Fruit fly (Drosophila melanogaster) whole organism, embryonic: ENCODE measurements around the gene CG15550.

Source experiments
- CG17568 ChIP-seq: fragments of 200-800 bp; sonication (Bioruptor generic); optimal IDR thresholded peaks from 2 replicates; lab custom pipeline; 2018; ENCODE audit warnings: missing biosample characterization, mild to moderate bottlenecking, missing genetic modification characterization, moderate library complexity
- CG31441 ChIP-seq: fragments of 200-800 bp; sonication (Bioruptor generic); IDR thresholded peaks from 2 replicates; pipeline ENCODE4 v1.3.6; 2022; ENCODE audit warnings: missing biosample characterization, missing genetic modification characterization
- CG33557 ChIP-seq: fragments of 200-800 bp; sonication (Bioruptor generic); optimal IDR thresholded peaks from 2 replicates; lab custom pipeline; 2019; ENCODE audit warnings: missing biosample characterization, mild to moderate bottlenecking, missing genetic modification characterization, moderate library complexity
- CG9727 ChIP-seq: fragments of 200-800 bp; sonication (Bioruptor generic); optimal IDR thresholded peaks from 3 replicates; lab custom pipeline; 2017; ENCODE audit warnings: missing biosample characterization, mild to moderate bottlenecking, missing genetic modification characterization
- CG9932 ChIP-seq: fragments of 200-800 bp; sonication (Bioruptor generic); IDR thresholded peaks from 2 replicates; pipeline ENCODE4 v1.3.6; 2022; ENCODE audit warnings: missing biosample characterization, missing genetic modification characterization
- CHES-1-like ChIP-seq: fragments of 200-800 bp; sonication (Bioruptor generic); optimal IDR thresholded peaks from 2 replicates; lab custom pipeline; 2016; ENCODE audit warnings: missing biosample characterization, missing genetic modification characterization
- Dip3 ChIP-seq: fragments of 200-800 bp; sonication (Bioruptor generic); optimal IDR thresholded peaks from 3 replicates; lab custom pipeline; 2016; ENCODE audit warnings: missing biosample characterization, missing genetic modification characterization
- Sry-β ChIP-seq: fragments of 200-800 bp; sonication (Bioruptor generic); optimal IDR thresholded peaks from 2 replicates; lab custom pipeline; 2018; ENCODE audit warnings: missing biosample characterization, mild to moderate bottlenecking, missing genetic modification characterization, moderate library complexity
- jumu ChIP-seq: fragments of 200-800 bp; sonication (Bioruptor generic); optimal IDR thresholded peaks from 3 replicates; lab custom pipeline; 2016; ENCODE audit warnings: missing biosample characterization, missing genetic modification characterization
- mld ChIP-seq: fragments of 200-800 bp; sonication (Bioruptor generic); IDR thresholded peaks from 3 replicates; pipeline ENCODE4 v1.3.6; 2022; ENCODE audit warnings: missing biosample characterization, missing genetic modification characterization; ENCODE audit not compliant: partially characterized antibody
- nom ChIP-seq: fragments of 200-800 bp; sonication (Bioruptor generic); optimal IDR thresholded peaks from 2 replicates; lab custom pipeline; 2017; ENCODE audit warnings: missing biosample characterization, missing genetic modification characterization, mild to moderate bottlenecking, moderate library complexity, missing genetic modification reagents
- repo ChIP-seq: fragments of 200-800 bp; sonication (Bioruptor generic); optimal IDR thresholded peaks from 2 replicates; lab custom pipeline; 2016; ENCODE audit warnings: missing biosample characterization, missing genetic modification characterization
- row ChIP-seq: fragments of 200-800 bp; sonication (Bioruptor generic); IDR thresholded peaks from 3 replicates; pipeline ENCODE4 v1.3.6; 2022; ENCODE audit warnings: missing biosample characterization, missing genetic modification characterization
- toy ChIP-seq: fragments of 200-800 bp; sonication (Bioruptor generic); IDR thresholded peaks from 2 replicates; pipeline ENCODE4 v1.3.6; 2022; ENCODE audit warnings: missing biosample characterization, missing genetic modification characterization

DNA sequence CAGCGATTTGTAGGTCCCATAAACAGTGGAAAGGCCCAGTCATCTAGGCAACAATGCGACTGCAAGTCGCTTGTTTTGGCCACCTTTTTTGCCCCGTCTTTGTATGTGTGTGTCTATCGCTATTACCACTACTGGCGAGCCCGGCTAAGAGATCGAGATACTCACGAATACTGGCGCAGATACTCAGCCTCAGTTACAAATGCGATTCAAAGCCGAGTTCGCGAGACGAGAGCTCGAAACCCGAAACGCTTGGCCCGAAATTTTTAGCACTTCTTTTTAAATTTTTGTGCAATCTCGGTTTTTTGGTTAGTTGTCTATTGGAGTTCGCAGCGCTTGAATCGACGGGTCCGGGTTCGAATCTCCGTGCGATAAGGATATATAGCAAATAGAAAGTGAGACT lies 43.2 kb downstream of the CG15550 start, which contains the start of gene Cyp4c3:
- TF ChIP-seq CG17568 (GFP tag; lab: Kevin White, UChicago): no peak
- no peak for TF ChIP-seq CG9932 (GFP tag; lab: Robert Waterston, UW)
- no peak for TF ChIP-seq row
- no peak for TF ChIP-seq CHES-1-like (GFP tag; lab: Kevin White, UChicago)
- no peak for TF ChIP-seq Dip3 (GFP tag; lab: Kevin White, UChicago)
- no peak for TF ChIP-seq mld (GFP tag; lab: Robert Waterston, UW)
- TF ChIP-seq jumu: no peak
- TF ChIP-seq repo (GFP tag; lab: Kevin White, UChicago): no peak
- no peak for TF ChIP-seq CG31441 (GFP tag; lab: Robert Waterston, UW)
- no peak for TF ChIP-seq nom (GFP tag; lab: Kevin White, UChicago)
- TF ChIP-seq Sry-β (GFP tag; lab: Kevin White, UChicago): no peak
- TF ChIP-seq CG9727 (GFP tag; lab: Kevin White, UChicago): no peak
- TF ChIP-seq CG33557 (GFP tag; lab: Kevin White, UChicago): no peak
- no peak for TF ChIP-seq toy
